Fruit fly (Drosophila melanogaster) whole organism, embryonic: ENCODE measurements around the gene Trs23.
A peak's percentile ranks its signal among the peaks of the same experiment; 100 is the strongest.

Experiments
- Asciz ChIP-seq: fragments of 200-800 bp; sonication (Bioruptor generic); optimal IDR thresholded peaks from 2 replicates; lab custom pipeline; 2017; ENCODE audit warnings: missing biosample characterization, mild to moderate bottlenecking, missing genetic modification characterization, missing genetic modification reagents
- Bgb ChIP-seq: fragments of 200-800 bp; sonication (Bioruptor generic); IDR thresholded peaks from 2 replicates; pipeline ENCODE4 v1.3.6; 2022; ENCODE audit warnings: missing biosample characterization, missing genetic modification characterization; ENCODE audit not compliant: partially characterized antibody
- Blimp-1 ChIP-seq: fragments of 200-800 bp; sonication (Bioruptor generic); optimal IDR thresholded peaks from 3 replicates; lab custom pipeline; 2018; ENCODE audit warnings: missing biosample characterization, missing genetic modification characterization, mild to moderate bottlenecking, moderate library complexity, missing genetic modification reagents
- CG10321 ChIP-seq: fragments of 200-800 bp; sonication (Bioruptor generic); IDR thresholded peaks from 2 replicates; pipeline ENCODE4 v1.3.6; 2022; ENCODE audit warnings: missing biosample characterization, missing genetic modification characterization
- CG10565 ChIP-seq: fragments of 200-800 bp; sonication (Bioruptor generic); optimal IDR thresholded peaks from 3 replicates; lab custom pipeline; 2016; ENCODE audit warnings: missing biosample characterization, mild to moderate bottlenecking, missing genetic modification characterization
- CG10959 ChIP-seq: fragments of 200-800 bp; sonication (Bioruptor generic); IDR thresholded peaks from 2 replicates; pipeline ENCODE4 v1.3.6; 2022; ENCODE audit warnings: missing biosample characterization, missing genetic modification characterization
- CG11085 ChIP-seq: fragments of 200-800 bp; sonication (Bioruptor generic); IDR thresholded peaks from 2 replicates; pipeline ENCODE4 v1.3.6; 2022; ENCODE audit warnings: missing biosample characterization, missing genetic modification characterization
- CG11398 ChIP-seq: fragments of 200-800 bp; sonication (Bioruptor generic); optimal IDR thresholded peaks from 2 replicates; lab custom pipeline; 2016; ENCODE audit warnings: missing biosample characterization, missing genetic modification characterization
- CG11695 ChIP-seq: fragments of 200-800 bp; sonication (Bioruptor generic); IDR thresholded peaks from 3 replicates; pipeline ENCODE4 v1.3.6; 2022; ENCODE audit warnings: missing biosample characterization, missing genetic modification characterization
- CG14050 ChIP-seq: fragments of 200-800 bp; sonication (Bioruptor generic); IDR thresholded peaks from 3 replicates; pipeline ENCODE4 v1.3.6; 2022; ENCODE audit warnings: missing biosample characterization, missing genetic modification characterization
- CG17829 ChIP-seq: fragments of 200-800 bp; optimal IDR thresholded peaks from 2 replicates; lab custom pipeline; 2019; ENCODE audit warnings: missing biosample characterization, mild to moderate bottlenecking, missing genetic modification characterization, moderate library complexity
- CG18619 ChIP-seq: fragments of 200-800 bp; sonication (Bioruptor generic); optimal IDR thresholded peaks from 3 replicates; lab custom pipeline; 2017; ENCODE audit warnings: missing biosample characterization, mild to moderate bottlenecking, missing genetic modification characterization
- CG2129 ChIP-seq: fragments of 200-800 bp; sonication (Bioruptor generic); IDR thresholded peaks from 2 replicates; pipeline ENCODE4 v1.3.6; 2022; ENCODE audit warnings: missing biosample characterization, missing genetic modification characterization; ENCODE audit not compliant: partially characterized antibody
- CG31441 ChIP-seq: fragments of 200-800 bp; sonication (Bioruptor generic); IDR thresholded peaks from 2 replicates; pipeline ENCODE4 v1.3.6; 2022; ENCODE audit warnings: missing biosample characterization, missing genetic modification characterization
- CG4404 ChIP-seq: fragments of 200-800 bp; sonication (Bioruptor generic); IDR thresholded peaks from 2 replicates; pipeline ENCODE4 v1.3.6; 2022; ENCODE audit warnings: missing biosample characterization, missing genetic modification characterization
- CG4854 ChIP-seq: fragments of 200-800 bp; sonication (Bioruptor generic); optimal IDR thresholded peaks from 2 replicates; lab custom pipeline; 2016; ENCODE audit warnings: missing biosample characterization, missing genetic modification characterization, inconsistent platforms
- CG6683 ChIP-seq: fragments of 200-800 bp; sonication (Bioruptor generic); optimal IDR thresholded peaks from 2 replicates; lab custom pipeline; 2017; ENCODE audit warnings: missing biosample characterization, mild to moderate bottlenecking, missing genetic modification characterization, missing genetic modification reagents
- CG7786 ChIP-seq: fragments of 200-800 bp; sonication (Bioruptor generic); optimal IDR thresholded peaks from 2 replicates; lab custom pipeline; 2016; ENCODE audit warnings: missing biosample characterization, missing genetic modification characterization
- CG8281 ChIP-seq: fragments of 200-800 bp; sonication (Bioruptor generic); optimal IDR thresholded peaks from 2 replicates; lab custom pipeline; 2018; ENCODE audit warnings: missing biosample characterization, mild to moderate bottlenecking, missing genetic modification characterization, moderate library complexity
- CG9437 ChIP-seq: fragments of 200-800 bp; sonication (Bioruptor generic); optimal IDR thresholded peaks from 2 replicates; lab custom pipeline; 2018; ENCODE audit warnings: missing biosample characterization, mild to moderate bottlenecking, missing genetic modification characterization
- Camta ChIP-seq: fragments of 200-800 bp; sonication (Bioruptor generic); optimal IDR thresholded peaks from 2 replicates; lab custom pipeline; 2016; ENCODE audit warnings: missing biosample characterization, missing genetic modification characterization
- Dek ChIP-seq: fragments of 200-800 bp; sonication (Bioruptor generic); optimal IDR thresholded peaks from 3 replicates; lab custom pipeline; 2019; ENCODE audit warnings: missing biosample characterization, mild to moderate bottlenecking, missing genetic modification characterization, moderate library complexity
- Dll ChIP-seq: fragments of 200-800 bp; sonication (Bioruptor generic); IDR thresholded peaks from 4 replicates; pipeline ENCODE4 v1.3.6; 2022; ENCODE audit warnings: missing biosample characterization, missing genetic modification characterization; ENCODE audit not compliant: partially characterized antibody
- Dref ChIP-seq: fragments of 200-800 bp; sonication (Bioruptor generic); IDR thresholded peaks from 2 replicates; pipeline ENCODE4 v1.3.6; 2022; ENCODE audit warnings: missing biosample characterization, missing genetic modification characterization
- H15 ChIP-seq: fragments of 200-800 bp; sonication (Bioruptor generic); IDR thresholded peaks from 3 replicates; pipeline ENCODE4 v1.3.6; 2022; ENCODE audit warnings: missing biosample characterization, missing genetic modification characterization
- H2.0 ChIP-seq: fragments of 200-800 bp; sonication (Bioruptor generic); IDR thresholded peaks from 2 replicates; pipeline ENCODE4 v1.3.6; 2022; ENCODE audit warnings: missing biosample characterization, missing genetic modification characterization
- HLH3B ChIP-seq: fragments of 200-800 bp; sonication (Bioruptor generic); IDR thresholded peaks from 2 replicates; pipeline ENCODE4 v1.3.6; 2022; ENCODE audit warnings: missing biosample characterization, missing genetic modification characterization
- Hand ChIP-seq: fragments of 200-800 bp; sonication (Bioruptor generic); optimal IDR thresholded peaks from 2 replicates; lab custom pipeline; 2017; ENCODE audit warnings: mild to moderate bottlenecking, missing biosample characterization, missing genetic modification reagents, missing genetic modification characterization
- Jarid2 ChIP-seq: fragments of 200-800 bp; sonication (Bioruptor generic); optimal IDR thresholded peaks from 3 replicates; lab custom pipeline; 2017; ENCODE audit warnings: mild to moderate bottlenecking, missing biosample characterization, missing genetic modification reagents, missing genetic modification characterization
- Lim3 ChIP-seq: fragments of 200-800 bp; sonication (Bioruptor generic); IDR thresholded peaks from 2 replicates; pipeline ENCODE4 v1.3.6; 2022; ENCODE audit warnings: missing biosample characterization, missing genetic modification characterization
- Lpt ChIP-seq: fragments of >200 bp; optimal IDR thresholded peaks from 2 replicates; lab custom pipeline; 2018; ENCODE audit warnings: missing biosample characterization, missing genetic modification characterization
- NFAT ChIP-seq: fragments of 200-800 bp; sonication (Bioruptor generic); IDR thresholded peaks from 2 replicates; pipeline ENCODE4 v1.3.6; 2022; ENCODE audit warnings: missing biosample characterization, missing genetic modification characterization
- Nf-YB ChIP-seq: fragments of 200-800 bp; sonication (Bioruptor generic); optimal IDR thresholded peaks from 3 replicates; lab custom pipeline; 2019; ENCODE audit warnings: missing biosample characterization, mild to moderate bottlenecking, missing genetic modification characterization, moderate library complexity
- Spps ChIP-seq: fragments of 200-800 bp; sonication (Bioruptor generic); optimal IDR thresholded peaks from 2 replicates; lab custom pipeline; 2018; ENCODE audit warnings: missing biosample characterization, mild to moderate bottlenecking, missing genetic modification characterization
- Ssrp ChIP-seq: fragments of 200-800 bp; sonication (Bioruptor generic); optimal IDR thresholded peaks from 2 replicates; lab custom pipeline; 2018; ENCODE audit warnings: missing biosample characterization, mild to moderate bottlenecking, missing genetic modification characterization, moderate library complexity
- al ChIP-seq: fragments of 200-800 bp; sonication (Bioruptor generic); IDR thresholded peaks from 2 replicates; pipeline ENCODE4 v1.3.6; 2022; ENCODE audit warnings: missing biosample characterization, missing genetic modification characterization
- ap ChIP-seq: fragments of 200-800 bp; sonication (Bioruptor generic); IDR thresholded peaks from 2 replicates; pipeline ENCODE4 v1.3.6; 2022; ENCODE audit warnings: missing biosample characterization, missing genetic modification characterization
- crc ChIP-seq: fragments of 200-800 bp; sonication (Bioruptor generic); optimal IDR thresholded peaks from 2 replicates; lab custom pipeline; 2016; ENCODE audit warnings: missing biosample characterization, missing genetic modification characterization
- crol ChIP-seq: fragments of 200-800 bp; sonication (Bioruptor generic); IDR thresholded peaks from 2 replicates; pipeline ENCODE4 v1.3.6; 2022; ENCODE audit warnings: missing biosample characterization, missing genetic modification characterization
- dati ChIP-seq: fragments of 200-800 bp; sonication (Bioruptor generic); IDR thresholded peaks from 2 replicates; pipeline ENCODE4 v1.3.6; 2022; ENCODE audit warnings: missing biosample characterization, missing genetic modification characterization
- dimm ChIP-seq: fragments of 200-800 bp; sonication (Bioruptor generic); IDR thresholded peaks from 2 replicates; pipeline ENCODE4 v1.3.6; 2022; ENCODE audit warnings: missing biosample characterization, missing genetic modification characterization
- fd102C ChIP-seq: fragments of 200-800 bp; sonication (Bioruptor generic); optimal IDR thresholded peaks from 2 replicates; lab custom pipeline; 2018; ENCODE audit warnings: missing biosample characterization, mild to moderate bottlenecking, missing genetic modification characterization, moderate library complexity
- gcm ChIP-seq: fragments of 200-800 bp; sonication (Bioruptor generic); optimal IDR thresholded peaks from 2 replicates; lab custom pipeline; 2019; ENCODE audit warnings: missing biosample characterization, mild to moderate bottlenecking, missing genetic modification characterization, moderate library complexity
- gcm2 ChIP-seq: fragments of 200-800 bp; sonication (Bioruptor generic); optimal IDR thresholded peaks from 2 replicates; lab custom pipeline; 2016; ENCODE audit warnings: missing biosample characterization, missing genetic modification characterization
- gsb-n ChIP-seq: fragments of 200-800 bp; sonication (Bioruptor generic); optimal IDR thresholded peaks from 3 replicates; lab custom pipeline; 2018; ENCODE audit warnings: missing biosample characterization, mild to moderate bottlenecking, missing genetic modification characterization
- hb ChIP-seq: fragments of 200-800 bp; sonication (Bioruptor generic); IDR thresholded peaks from 3 replicates; pipeline ENCODE4 v1.3.6; 2022; ENCODE audit warnings: missing biosample characterization, missing genetic modification characterization; ENCODE audit not compliant: partially characterized antibody
- hbn ChIP-seq: fragments of 200-800 bp; sonication (Bioruptor generic); IDR thresholded peaks from 2 replicates; pipeline ENCODE4 v1.3.6; 2022; ENCODE audit warnings: missing biosample characterization, missing genetic modification characterization; ENCODE audit not compliant: partially characterized antibody
- hkb ChIP-seq, 2 experiments: fragments of 200-800 bp in 1 of 2; fragments of >200 bp in 1 of 2; sonication (Bioruptor generic) in 1 of 2; IDR thresholded peaks in 1 of 2; optimal IDR thresholded peaks in 1 of 2; 2 replicates each; pipeline versions ENCODE4 v1.3.6 to Lab custom; 2017 to 2022; ENCODE audit warnings: missing biosample characterization in 1 of 2, missing genetic modification characterization in 1 of 2
- lilli ChIP-seq: fragments of 200-800 bp; sonication (Bioruptor generic); optimal IDR thresholded peaks from 3 replicates; lab custom pipeline; 2016; ENCODE audit warnings: missing biosample characterization, missing genetic modification characterization
- trem ChIP-seq: fragments of 200-800 bp; optimal IDR thresholded peaks from 3 replicates; lab custom pipeline; 2019; ENCODE audit warnings: missing biosample characterization, mild to moderate bottlenecking, missing genetic modification characterization, moderate library complexity
- wdn ChIP-seq: fragments of 200-800 bp; sonication (Bioruptor generic); IDR thresholded peaks from 2 replicates; pipeline ENCODE4 v1.3.6; 2022; ENCODE audit warnings: missing biosample characterization, missing genetic modification characterization

The Trs23 gene

DNA sequence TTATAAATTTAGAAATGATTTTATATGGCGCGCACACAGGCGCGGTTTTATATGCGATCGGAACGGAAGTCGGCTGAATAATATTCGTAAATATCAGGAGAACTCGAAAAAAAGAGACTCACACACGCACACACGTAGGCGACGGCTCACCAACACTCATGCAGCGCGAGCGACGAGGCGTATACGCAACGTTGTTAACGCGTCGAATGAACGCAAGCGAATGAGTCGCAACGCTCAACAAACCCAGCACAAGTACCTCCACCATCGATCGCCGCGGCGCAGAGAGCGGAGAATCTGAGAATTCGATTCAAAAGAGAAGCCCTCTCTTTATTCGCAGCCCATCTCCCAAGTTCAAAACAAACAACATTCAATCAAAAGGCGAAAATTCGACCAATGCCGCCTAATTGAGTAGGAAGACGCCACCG, 49.6 kb downstream of the Trs23 start (continued):
- TF ChIP-seq hb (GFP tag; lab: Robert Waterston, UW) (no peak), trem (tag; lab: Kevin White, UChicago) (no peak), dimm (GFP tag; lab: Robert Waterston, UW) (no peak), CG17829 (tag; lab: Kevin White, UChicago) (peak; percentile 25), Asciz (GFP tag; lab: Kevin White, UChicago) (peak; percentile 15), CG31441 (GFP tag; lab: Robert Waterston, UW) (no peak), Lpt (GFP tag; lab: Kevin White, UChicago) (no peak), Nf-YB (no peak), CG6683 (peak; percentile 8), Dref (GFP tag; lab: Robert Waterston, UW) (no peak), gsb-n (tag; lab: Kevin White, UChicago) (no peak), Hand (GFP tag; lab: Kevin White, UChicago) (peak; percentile 39), Blimp-1 (GFP tag; lab: Kevin White, UChicago) (no peak), CG10565 (GFP tag; lab: Kevin White, UChicago) (no peak), Dll (GFP tag; lab: Robert Waterston, UW) (peak; percentile 55; the same call in 2 of the 4 replicates), gcm (GFP tag; lab: Kevin White, UChicago) (no peak), CG4404 (GFP tag; lab: Robert Waterston, UW) (no peak), hkb (optimal IDR thresholded peaks at IDR 0.05; lab: Kevin White, UChicago) (no peak), hkb (GFP tag; IDR thresholded peaks at IDR 0.05; lab: Robert Waterston, UW) (no peak), CG11695 (peak; percentile 47; the same call in 2 of the 3 replicates), H15 (GFP tag; lab: Robert Waterston, UW) (no peak), CG2129 (GFP tag; lab: Robert Waterston, UW) (no peak), CG4854 (no peak), hbn (0 out of 2 replicates have a peak, but pooled peaks have one; percentile 41), lilli (GFP tag; lab: Kevin White, UChicago) (peak; percentile 30), Lim3 (GFP tag; lab: Robert Waterston, UW) (no peak), CG11398 (GFP tag; lab: Kevin White, UChicago) (no peak), Spps (tag; lab: Kevin White, UChicago) (no peak), al (GFP tag; lab: Robert Waterston, UW) (no peak), H2.0 (GFP tag; lab: Robert Waterston, UW) (no peak), dati (GFP tag; lab: Robert Waterston, UW) (no peak), CG10321 (no peak), CG11085 (no peak), Jarid2 (GFP tag; lab: Kevin White, UChicago) (peak; percentile 97), fd102C (GFP tag; lab: Kevin White, UChicago) (no peak), crc (GFP tag; lab: Kevin White, UChicago) (no peak), CG8281 (tag; lab: Kevin White, UChicago) (no peak), Bgb (GFP tag; lab: Robert Waterston, UW) (peak; percentile 78), Ssrp (no peak), CG14050 (no peak), ap (GFP tag; lab: Robert Waterston, UW) (no peak), CG10959 (GFP tag; lab: Robert Waterston, UW) (no peak), crol (0 out of 2 replicates have a peak, but pooled peaks have one; percentile 6), NFAT (GFP tag; lab: Robert Waterston, UW) (peak; percentile 78), Dek (tag; lab: Kevin White, UChicago) (peak; percentile 17), gcm2 (no peak), CG9437 (peak; percentile 32), Camta (GFP tag; lab: Kevin White, UChicago) (peak; percentile 7), HLH3B (GFP tag; lab: Robert Waterston, UW) (peak; percentile 53; the same call in 1 of the 2 replicates), wdn (GFP tag; lab: Robert Waterston, UW) (peak; percentile 42; the same call in 1 of the 2 replicates), CG7786 (GFP tag; lab: Kevin White, UChicago) (no peak), CG18619 (GFP tag; lab: Kevin White, UChicago) (peak; percentile 28)
